Worm (Caenorhabditis elegans): Measurements from ENCODE around the gene ctsa-4.1.

The ctsa-4.1 gene

DNA sequence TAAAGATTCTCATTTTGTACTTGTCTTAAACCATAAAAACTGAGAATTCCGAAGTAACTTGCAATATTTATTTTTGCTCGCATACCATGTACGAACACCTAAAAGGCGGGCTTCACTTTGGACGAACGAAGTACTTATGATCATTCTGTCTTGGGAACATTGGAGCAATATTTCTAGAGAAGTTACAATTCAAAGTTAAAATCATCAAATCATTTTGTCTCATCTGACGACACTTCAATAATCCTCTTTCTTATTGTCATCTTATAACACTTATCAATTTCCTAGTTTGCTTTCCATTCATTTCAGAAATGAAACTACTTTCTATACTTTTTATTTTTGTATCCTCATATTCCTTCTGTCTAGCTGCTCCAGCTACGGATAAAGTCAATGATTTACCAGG is at the start of gene ctsa-4.1:
TSS of gene ctsa-4.1 (plus strand) at position 301 of the 400 bp plus-strand sequence.
- TF ChIP-seq D2030.7 (GFP tag; IDR thresholded peaks at IDR 0.05) (peak; percentile 7; the same call in 1 of the 2 replicates), B0336.3 (GFP tag; IDR thresholded peaks at IDR 0.05) (peak; percentile 39; the same call in 1 of the 2 replicates), let-607 (tag; optimal IDR thresholded peaks at IDR 0.05) (no peak), rcor-1 (GFP tag; IDR thresholded peaks at IDR 0.05) (no peak), madf-6 (GFP tag; IDR thresholded peaks at IDR 0.05) (peak; percentile 49), lin-54 (GFP tag; optimal IDR thresholded peaks at IDR 0.05) (peak; percentile 24)

DNA sequence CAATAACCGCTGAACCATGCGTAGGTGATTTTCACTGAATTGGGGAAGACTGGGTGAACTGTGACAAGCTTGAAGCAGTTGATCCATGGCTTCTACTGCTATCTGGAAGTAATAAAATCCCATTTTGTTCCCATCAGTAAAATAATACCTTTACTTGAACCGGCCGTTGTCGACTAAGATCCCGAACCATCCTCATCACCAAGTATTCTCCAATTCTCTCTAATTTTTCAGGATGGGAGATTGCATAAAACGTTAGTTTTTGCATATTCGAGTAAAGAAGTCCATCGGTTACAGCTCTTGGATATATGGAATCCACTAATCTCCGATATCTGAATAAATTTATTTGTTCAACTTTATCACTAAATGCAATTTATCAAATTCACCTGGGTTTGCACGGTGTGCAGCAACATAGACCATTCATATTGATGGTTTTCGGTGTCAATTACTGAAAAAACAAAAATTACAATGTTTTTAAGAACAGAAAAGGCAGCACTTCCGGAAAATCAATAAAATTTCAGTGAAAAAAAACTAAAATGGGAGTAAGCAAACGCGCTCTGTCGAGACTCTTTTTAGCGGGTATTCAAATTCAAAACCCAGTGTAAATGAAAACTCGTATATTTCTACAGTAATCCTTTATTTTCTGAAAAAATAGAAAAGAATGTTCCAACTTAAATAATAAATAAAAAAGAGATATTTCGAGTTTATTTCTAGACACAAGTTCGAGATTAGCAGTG is 46.0 kb upstream of the ctsa-4.1 start, which contains the start of gene efr-3:
TSS of gene efr-3 (minus strand) at position 505 of the 734 bp plus-strand sequence.
- TF ChIP-seq F55B11.4 (tag; optimal IDR thresholded peaks at IDR 0.05; ENCODE audit: borderline replicate concordance, insufficient read depth) (no peak), lin-54 (GFP tag; optimal IDR thresholded peaks at IDR 0.05) (peak; percentile 84), sdz-38 (tag; optimal IDR thresholded peaks at IDR 0.05) (no peak), dpl-1 (GFP tag; optimal IDR thresholded peaks at IDR 0.05) (peak; percentile 64), egrh-3 (GFP tag; IDR thresholded peaks at IDR 0.05) (no peak), mcd-1 (GFP tag; IDR thresholded peaks at IDR 0.05) (peak; percentile 88), efl-1 (GFP tag; optimal IDR thresholded peaks at IDR 0.05) (peak; percentile 66), lsl-1 (GFP tag; optimal IDR thresholded peaks at IDR 0.05) (peak; percentile 28), F23B12.7 (tag; optimal IDR thresholded peaks at IDR 0.05; ENCODE audit: insufficient read depth) (peak; percentile 92), mxl-1 (tag; optimal IDR thresholded peaks at IDR 0.05) (no peak), lin-35 (GFP tag; optimal IDR thresholded peaks at IDR 0.05) (peak in 1 of 3 experiments; percentile 52)

ce11 chrII:6322081-6322480 is 44.7 kb upstream of the ctsa-4.1 start:
- no peak for TF ChIP-seq B0336.3 (GFP tag; IDR thresholded peaks at IDR 0.05)
- no peak for TF ChIP-seq hrde-1 (tag; optimal IDR thresholded peaks at IDR 0.05; ENCODE audit: borderline replicate concordance)

DNA sequence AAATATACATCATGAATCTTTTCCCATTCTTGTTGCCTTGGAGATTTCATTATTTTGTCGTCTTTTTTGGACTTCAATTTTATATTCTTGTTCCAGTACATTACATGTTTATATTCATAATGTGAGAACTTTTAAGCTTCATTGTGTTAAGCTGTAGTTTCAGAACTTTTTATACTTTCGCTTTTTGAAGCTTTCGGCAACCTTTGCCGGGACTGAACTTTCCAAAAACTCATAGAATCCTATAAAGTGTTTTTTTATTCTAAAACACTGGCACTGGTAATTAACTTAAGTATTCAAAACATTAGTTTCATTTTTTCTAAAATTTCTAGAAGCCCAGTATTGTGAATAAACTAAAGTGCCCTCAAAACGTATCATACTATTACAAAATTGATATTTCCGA is 43.8 kb upstream of the ctsa-4.1 start, which contains the start of gene C32D5.4:
TSS of gene C32D5.4 (minus strand) at position 101 of the 400 bp plus-strand sequence.
- TF ChIP-seq Y67H2A.10 (GFP tag; conservative IDR thresholded peaks at IDR 0.05) (no peak), lir-1 (GFP tag; conservative IDR thresholded peaks at IDR 0.05) (no peak), him-1 (tag; optimal IDR thresholded peaks at IDR 0.05) (no peak), efl-1 (GFP tag; optimal IDR thresholded peaks at IDR 0.05) (no peak), rec-8 (tag; optimal IDR thresholded peaks at IDR 0.05) (no peak), pha-4 (tag; optimal IDR thresholded peaks at IDR 0.05) (no peak), sdz-38 (tag; optimal IDR thresholded peaks at IDR 0.05) (no peak), Y53F4B.3 (GFP tag; IDR thresholded peaks at IDR 0.05) (no peak), madf-6 (GFP tag; IDR thresholded peaks at IDR 0.05) (no peak), dpl-1 (GFP tag; optimal IDR thresholded peaks at IDR 0.05) (no peak), madf-8 (GFP tag; conservative IDR thresholded peaks at IDR 0.05) (no peak), ccch-3 (GFP tag; optimal IDR thresholded peaks at IDR 0.05) (no peak), zfh-2 (GFP tag; conservative IDR thresholded peaks at IDR 0.05) (no peak), bed-1 (GFP tag; IDR thresholded peaks at IDR 0.05) (no peak), C06A6.2 (GFP tag; conservative IDR thresholded peaks at IDR 0.05) (no peak), madf-3 (GFP tag; IDR thresholded peaks at IDR 0.05) (no peak), F23B12.7 (tag; optimal IDR thresholded peaks at IDR 0.05; ENCODE audit: insufficient read depth) (no peak), aptf-2 (GFP tag; conservative IDR thresholded peaks at IDR 0.05) (no peak), mcd-1 (GFP tag; IDR thresholded peaks at IDR 0.05) (no peak), ceh-27 (GFP tag; optimal IDR thresholded peaks at IDR 0.05) (no peak)
